Fruit fly (Drosophila melanogaster) whole organism, pupa: ENCODE results near the gene Polr3A.

Source experiments
- CG10348 ChIP-seq: fragments of 200-800 bp; sonication (Bioruptor generic); IDR thresholded peaks from 2 replicates; pipeline ENCODE4 v1.3.6; 2022; ENCODE audit warnings: missing biosample characterization, missing genetic modification characterization
- CG12605 ChIP-seq: fragments of 200-800 bp; sonication (Bioruptor generic); IDR thresholded peaks from 2 replicates; pipeline ENCODE4 v1.3.6; 2022; ENCODE audit warnings: missing biosample characterization, missing genetic modification characterization
- CG13204 ChIP-seq: fragments of 200-800 bp; sonication (Bioruptor generic); optimal IDR thresholded peaks from 2 replicates; lab custom pipeline; 2018; ENCODE audit warnings: missing biosample characterization, mild to moderate bottlenecking, missing genetic modification characterization, moderate library complexity
- CG14655 ChIP-seq: fragments of 200-800 bp; sonication (Bioruptor generic); optimal IDR thresholded peaks from 3 replicates; lab custom pipeline; 2017; ENCODE audit warnings: mild to moderate bottlenecking, missing biosample characterization, missing genetic modification reagents, missing genetic modification characterization
- CG15710 ChIP-seq: fragments of 200-800 bp; sonication (Bioruptor generic); optimal IDR thresholded peaks from 2 replicates; lab custom pipeline; 2018; ENCODE audit warnings: missing biosample characterization, mild to moderate bottlenecking, missing genetic modification characterization, moderate library complexity
- CG17806 ChIP-seq: fragments of 200-800 bp; sonication (Bioruptor generic); optimal IDR thresholded peaks from 2 replicates; lab custom pipeline; 2018; ENCODE audit warnings: missing biosample characterization, mild to moderate bottlenecking, missing genetic modification characterization, moderate library complexity
- CG32121 ChIP-seq: fragments of 200-800 bp; sonication (Bioruptor generic); IDR thresholded peaks from 2 replicates; pipeline ENCODE4 v1.3.6; 2022; ENCODE audit warnings: missing biosample characterization, missing genetic modification characterization
- CG34367 ChIP-seq: fragments of 200-800 bp; sonication (Bioruptor generic); optimal IDR thresholded peaks from 2 replicates; lab custom pipeline; 2018; ENCODE audit warnings: missing biosample characterization, mild to moderate bottlenecking, missing genetic modification characterization
- CG4496 ChIP-seq: fragments of 200-800 bp; sonication (Bioruptor generic); IDR thresholded peaks from 3 replicates; pipeline ENCODE4 v1.3.6; 2022; ENCODE audit warnings: missing biosample characterization, missing genetic modification characterization
- CG8159 ChIP-seq: fragments of 200-800 bp; sonication (Bioruptor generic); optimal IDR thresholded peaks from 3 replicates; lab custom pipeline; 2018; ENCODE audit warnings: missing biosample characterization, mild to moderate bottlenecking, missing genetic modification characterization, moderate library complexity
- CG8301 ChIP-seq: fragments of 200-800 bp; sonication (Bioruptor generic); optimal IDR thresholded peaks from 2 replicates; lab custom pipeline; 2018; ENCODE audit warnings: missing biosample characterization, mild to moderate bottlenecking, missing genetic modification characterization
- CG9948 ChIP-seq: fragments of 200-800 bp; sonication (Bioruptor generic); optimal IDR thresholded peaks from 2 replicates; lab custom pipeline; 2018; ENCODE audit warnings: missing biosample characterization, mild to moderate bottlenecking, missing genetic modification characterization, moderate library complexity
- D1 ChIP-seq: fragments of 200-800 bp; sonication (Bioruptor generic); optimal IDR thresholded peaks from 2 replicates; lab custom pipeline; 2018; ENCODE audit warnings: missing biosample characterization, mild to moderate bottlenecking, missing genetic modification characterization, moderate library complexity
- EcR ChIP-seq: fragments of 200-800 bp; sonication (Bioruptor generic); optimal IDR thresholded peaks from 3 replicates; lab custom pipeline; 2019; ENCODE audit warnings: missing biosample characterization, missing genetic modification characterization, mild to moderate bottlenecking, moderate library complexity, missing genetic modification reagents
- Ets98B ChIP-seq: fragments of 200-800 bp; sonication (Bioruptor generic); IDR thresholded peaks from 2 replicates; pipeline ENCODE4 v1.3.6; 2022; ENCODE audit warnings: missing biosample characterization, missing genetic modification characterization
- Pif1A ChIP-seq: fragments of 200-800 bp; sonication (Bioruptor generic); optimal IDR thresholded peaks from 3 replicates; lab custom pipeline; 2016; ENCODE audit warnings: missing biosample characterization, missing genetic modification characterization
- Pif1B ChIP-seq: fragments of 200-800 bp; sonication (Bioruptor generic); optimal IDR thresholded peaks from 3 replicates; lab custom pipeline; 2016; ENCODE audit warnings: missing biosample characterization, missing genetic modification characterization
- Snoo ChIP-seq: fragments of 200-800 bp; sonication (Bioruptor generic); optimal IDR thresholded peaks from 3 replicates; lab custom pipeline; 2017; ENCODE audit warnings: missing biosample characterization, mild to moderate bottlenecking, missing genetic modification characterization, inconsistent platforms
- fd96Ca ChIP-seq: fragments of 200-800 bp; sonication (Bioruptor generic); IDR thresholded peaks from 3 replicates; pipeline ENCODE4 v1.3.6; 2022; ENCODE audit warnings: missing biosample characterization, missing genetic modification characterization
- gl ChIP-seq: fragments of 200-800 bp; sonication (Bioruptor generic); optimal IDR thresholded peaks from 2 replicates; lab custom pipeline; 2018; ENCODE audit warnings: missing biosample characterization, mild to moderate bottlenecking, missing genetic modification characterization
- rn ChIP-seq: fragments of 200-800 bp; sonication (Bioruptor generic); IDR thresholded peaks from 2 replicates; pipeline ENCODE4 v1.3.6; 2022; ENCODE audit warnings: missing biosample characterization, missing genetic modification characterization

Polr3A gene

dm6 chrX:15738890-15739550 lies 23.7 kb upstream of the Polr3A start, which contains the start of the genes CG11679 and CG8206:
CG11679 (minus strand) TSS chrX:15738954.
CG8206 (plus strand) TSS chrX:15739230.
- TF ChIP-seq CG8159 (tag; lab: Kevin White, UChicago) (peak; percentile 47), CG8301 (tag; lab: Kevin White, UChicago) (peak; percentile 10), CG15710 (tag; lab: Kevin White, UChicago) (peak; percentile 33), CG14655 (GFP tag; lab: Kevin White, UChicago) (no peak), Pif1A (peak; percentile 28), CG32121 (GFP tag; lab: Robert Waterston, UW) (peak; percentile 29; the same call in 1 of the 2 replicates), CG17806 (tag; lab: Kevin White, UChicago) (no peak), rn (GFP tag; lab: Robert Waterston, UW) (no peak), CG10348 (GFP tag; lab: Robert Waterston, UW) (no peak), CG34367 (tag; lab: Kevin White, UChicago) (no peak), EcR (peak; percentile 1), Pif1B (GFP tag; lab: Kevin White, UChicago) (no peak), Snoo (peak; percentile 48), Ets98B (GFP tag; lab: Robert Waterston, UW) (no peak), D1 (tag; lab: Kevin White, UChicago) (no peak), CG12605 (no peak), CG9948 (tag; lab: Kevin White, UChicago) (peak; percentile 32), fd96Ca (GFP tag; lab: Robert Waterston, UW) (no peak; the same call in 2 of the 3 replicates), CG13204 (no peak), CG4496 (GFP tag; lab: Robert Waterston, UW) (no peak), gl (tag; lab: Kevin White, UChicago) (no peak)

dm6 chrX:15740288-15740726 lies 22.4 kb upstream of the Polr3A start:
- TF ChIP-seq Pif1A (peak; percentile 45), gl (tag; lab: Kevin White, UChicago) (no peak), Snoo (peak; percentile 26), Pif1B (GFP tag; lab: Kevin White, UChicago) (peak; percentile 56), EcR (no peak), CG17806 (tag; lab: Kevin White, UChicago) (peak; percentile 60), CG14655 (GFP tag; lab: Kevin White, UChicago) (no peak), CG8159 (tag; lab: Kevin White, UChicago) (peak; percentile 38), CG32121 (GFP tag; lab: Robert Waterston, UW) (peak; percentile 74; the same call in 1 of the 2 replicates), CG4496 (GFP tag; lab: Robert Waterston, UW) (peak; percentile 84), fd96Ca (GFP tag; lab: Robert Waterston, UW) (peak; percentile 70; the same call in 1 of the 3 replicates), CG9948 (tag; lab: Kevin White, UChicago) (peak; percentile 44), CG12605 (0 out of 2 replicates have a peak, but pooled peaks have one; percentile 44), CG8301 (tag; lab: Kevin White, UChicago) (peak; percentile 45), Ets98B (GFP tag; lab: Robert Waterston, UW) (peak; percentile 68), CG15710 (tag; lab: Kevin White, UChicago) (peak; percentile 13)

DNA sequence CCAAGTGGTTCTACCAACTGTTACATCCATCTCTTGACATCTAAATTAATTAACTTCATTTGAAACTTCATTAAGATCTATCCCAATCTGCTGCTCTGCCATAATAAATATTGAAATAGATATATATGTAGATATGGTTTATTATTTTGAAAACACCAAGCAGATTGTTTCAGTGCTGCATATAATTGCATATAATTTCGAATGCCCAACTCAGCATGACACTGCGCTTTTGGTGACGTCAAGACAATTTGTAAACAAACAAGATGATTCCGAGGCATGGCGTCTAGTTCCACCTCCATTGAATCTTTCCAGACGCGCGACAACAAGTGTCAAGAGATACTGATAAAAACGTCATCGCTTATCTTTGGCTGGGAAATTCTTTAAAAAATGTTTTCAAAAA lies 21.9 kb upstream of the Polr3A start:
- TF ChIP-seq CG12605 = no peak
- TF ChIP-seq CG8159 (tag; lab: Kevin White, UChicago) = no peak
- no peak for TF ChIP-seq rn (GFP tag; lab: Robert Waterston, UW)
- no peak for TF ChIP-seq Ets98B (GFP tag; lab: Robert Waterston, UW)
- no peak for TF ChIP-seq Snoo
- TF ChIP-seq CG15710 (tag; lab: Kevin White, UChicago) = no peak
- no peak for TF ChIP-seq CG34367 (tag; lab: Kevin White, UChicago)

dm6 chrX:15745905-15746681 lies 16.7 kb upstream of the Polr3A start, which contains the start of the genes CG8944 and CCT6:
CG8944 (minus strand) TSS chrX:15746231.
CCT6 (plus strand) TSS chrX:15746648.
- TF ChIP-seq CG8159 (tag; lab: Kevin White, UChicago) (no peak), fd96Ca (GFP tag; lab: Robert Waterston, UW) (no peak), CG17806 (tag; lab: Kevin White, UChicago) (no peak), CG13204 (no peak), CG34367 (tag; lab: Kevin White, UChicago) (no peak)

dm6 chrX:15746682-15747196 lies 16.0 kb upstream of the Polr3A start:
- TF ChIP-seq CG34367 (tag; lab: Kevin White, UChicago) = no peak
- TF ChIP-seq Snoo = no peak
- TF ChIP-seq D1 (tag; lab: Kevin White, UChicago) = no peak
- no peak for TF ChIP-seq Pif1B (GFP tag; lab: Kevin White, UChicago)
- TF ChIP-seq CG12605 = no peak
- TF ChIP-seq CG10348 (GFP tag; lab: Robert Waterston, UW) = no peak
- TF ChIP-seq CG32121 (GFP tag; lab: Robert Waterston, UW) = no peak
- TF ChIP-seq CG15710 (tag; lab: Kevin White, UChicago) = no peak
- no peak for TF ChIP-seq CG4496 (GFP tag; lab: Robert Waterston, UW)
- no peak for TF ChIP-seq fd96Ca (GFP tag; lab: Robert Waterston, UW)
- no peak for TF ChIP-seq CG9948 (tag; lab: Kevin White, UChicago)
- no peak for TF ChIP-seq CG8301 (tag; lab: Kevin White, UChicago)
- no peak for TF ChIP-seq Pif1A
- no peak for TF ChIP-seq CG13204
- TF ChIP-seq rn (GFP tag; lab: Robert Waterston, UW) = no peak
- TF ChIP-seq EcR = no peak
